Fruit fly (Drosophila melanogaster) whole organism, pupa: ENCODE results near the gene Adat1.

Source experiments
- CG10348 ChIP-seq: fragments of 200-800 bp; sonication (Bioruptor generic); IDR thresholded peaks from 2 replicates; pipeline ENCODE4 v1.3.6; 2022; ENCODE audit warnings: missing biosample characterization, missing genetic modification characterization
- CG12605 ChIP-seq: fragments of 200-800 bp; sonication (Bioruptor generic); IDR thresholded peaks from 2 replicates; pipeline ENCODE4 v1.3.6; 2022; ENCODE audit warnings: missing biosample characterization, missing genetic modification characterization
- CG15710 ChIP-seq: fragments of 200-800 bp; sonication (Bioruptor generic); optimal IDR thresholded peaks from 2 replicates; lab custom pipeline; 2018; ENCODE audit warnings: missing biosample characterization, mild to moderate bottlenecking, missing genetic modification characterization, moderate library complexity
- CG17806 ChIP-seq: fragments of 200-800 bp; sonication (Bioruptor generic); optimal IDR thresholded peaks from 2 replicates; lab custom pipeline; 2018; ENCODE audit warnings: missing biosample characterization, mild to moderate bottlenecking, missing genetic modification characterization, moderate library complexity
- Pif1A ChIP-seq: fragments of 200-800 bp; sonication (Bioruptor generic); optimal IDR thresholded peaks from 3 replicates; lab custom pipeline; 2016; ENCODE audit warnings: missing biosample characterization, missing genetic modification characterization

DNA sequence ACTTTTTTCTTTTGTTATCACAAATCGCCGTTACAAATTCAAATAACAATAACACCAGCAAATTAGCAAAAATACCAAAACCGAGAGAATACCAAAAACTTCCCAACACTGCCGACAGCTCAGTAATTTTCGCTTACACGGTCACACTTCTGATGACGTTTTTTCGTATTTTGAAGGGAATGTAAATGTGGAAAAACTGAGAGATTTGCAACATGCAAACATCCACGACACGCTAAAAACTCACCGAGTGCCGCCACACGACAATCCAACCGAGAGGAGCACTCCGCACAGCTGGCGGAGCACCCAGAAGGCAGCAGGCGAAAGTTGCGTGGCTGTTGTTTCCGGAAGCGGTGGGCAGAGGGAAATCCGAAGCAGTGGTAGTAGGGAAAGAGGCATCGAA, 17.9 kb downstream of the Adat1 start, which contains the start of gene Sec71:
- TF ChIP-seq CG10348 (no peak), CG15710 (tag; lab: Kevin White, UChicago) (no peak), CG12605 (GFP tag; lab: Robert Waterston, UW) (no peak), CG17806 (tag; lab: Kevin White, UChicago) (no peak), Pif1A (GFP tag; lab: Kevin White, UChicago) (no peak)
